Fruit fly (Drosophila melanogaster) whole organism: Measurements from ENCODE around the gene Desi.

Experiments
- CG8478 ChIP-seq: fragments of >200 bp; optimal IDR thresholded peaks from 2 replicates; lab custom pipeline; 2018; ENCODE audit warnings: inconsistent platforms
- pan ChIP-seq: fragments of >200 bp; optimal IDR thresholded peaks from 2 replicates; lab custom pipeline; 2017

dm6 chr3R:10778151-10778550 is 1.2 kb upstream of the Desi start:
- TF ChIP-seq pan (no peak), CG8478 (lab: Kevin White, UChicago) (no peak)
